Fruit fly (Drosophila melanogaster) whole organism, embryonic: ENCODE results near the gene Sps2.
A peak's percentile ranks its signal among the peaks of the same experiment; 100 is the strongest.

Experiments
- Aef1 ChIP-seq: fragments of 200-800 bp; sonication (Bioruptor generic); IDR thresholded peaks from 3 replicates; pipeline ENCODE4 v1.3.6; 2022; ENCODE audit warnings: missing biosample characterization, missing genetic modification characterization
- CG10959 ChIP-seq: fragments of 200-800 bp; sonication (Bioruptor generic); IDR thresholded peaks from 2 replicates; pipeline ENCODE4 v1.3.6; 2022; ENCODE audit warnings: missing biosample characterization, missing genetic modification characterization
- CG11504 ChIP-seq: fragments of 200-800 bp; sonication (Bioruptor generic); optimal IDR thresholded peaks from 3 replicates; lab custom pipeline; 2019; ENCODE audit warnings: missing biosample characterization, mild to moderate bottlenecking, missing genetic modification characterization, moderate library complexity
- CG12104 ChIP-seq: fragments of 200-800 bp; sonication (Bioruptor generic); optimal IDR thresholded peaks from 3 replicates; lab custom pipeline; 2016; ENCODE audit warnings: missing biosample characterization, missing genetic modification characterization
- CG14441 ChIP-seq: fragments of 200-800 bp; sonication (Bioruptor generic); IDR thresholded peaks from 2 replicates; pipeline ENCODE4 v1.3.6; 2022; ENCODE audit warnings: missing biosample characterization, missing genetic modification characterization
- CG1529 ChIP-seq: fragments of 200-800 bp; sonication (Bioruptor generic); optimal IDR thresholded peaks from 3 replicates; lab custom pipeline; 2018; ENCODE audit warnings: missing biosample characterization, missing genetic modification characterization
- CG17612 ChIP-seq: fragments of 200-800 bp; sonication (Bioruptor generic); IDR thresholded peaks from 2 replicates; pipeline ENCODE4 v1.3.6; 2022; ENCODE audit warnings: missing biosample characterization, missing genetic modification characterization
- CG2116 ChIP-seq: fragments of 200-800 bp; sonication (Bioruptor generic); optimal IDR thresholded peaks from 3 replicates; lab custom pipeline; 2018; ENCODE audit warnings: missing biosample characterization, mild to moderate bottlenecking, missing genetic modification characterization
- CG2678 ChIP-seq: fragments of 200-800 bp; sonication (Bioruptor generic); optimal IDR thresholded peaks from 3 replicates; lab custom pipeline; 2019; ENCODE audit warnings: missing biosample characterization, mild to moderate bottlenecking, missing genetic modification characterization, moderate library complexity
- CG32767 ChIP-seq: fragments of 200-800 bp; sonication (Bioruptor generic); IDR thresholded peaks from 2 replicates; pipeline ENCODE4 v1.3.6; 2022; ENCODE audit warnings: missing biosample characterization, missing genetic modification characterization
- CG3407 ChIP-seq: fragments of 200-800 bp; sonication (Bioruptor generic); optimal IDR thresholded peaks from 2 replicates; lab custom pipeline; 2018; ENCODE audit warnings: missing biosample characterization, mild to moderate bottlenecking, missing genetic modification characterization
- CG4282 ChIP-seq: fragments of 200-800 bp; sonication (Bioruptor generic); optimal IDR thresholded peaks from 2 replicates; lab custom pipeline; 2016; ENCODE audit warnings: missing biosample characterization, missing genetic modification characterization
- CG6254 ChIP-seq: fragments of 200-800 bp; sonication (Bioruptor generic); optimal IDR thresholded peaks from 3 replicates; lab custom pipeline; 2017; ENCODE audit warnings: mild to moderate bottlenecking, missing biosample characterization, missing genetic modification reagents, missing genetic modification characterization
- CG8089 ChIP-seq: fragments of 200-800 bp; sonication (Bioruptor generic); optimal IDR thresholded peaks from 3 replicates; lab custom pipeline; 2016; ENCODE audit warnings: missing biosample characterization, missing genetic modification characterization
- CTCF ChIP-seq: fragments of 200-800 bp; sonication (Bioruptor generic); optimal IDR thresholded peaks from 2 replicates; lab custom pipeline; 2017; ENCODE audit warnings: missing biosample characterization, mild to moderate bottlenecking, missing genetic modification characterization, moderate library complexity
- Dfd ChIP-seq, 2 experiments: fragments of >200 bp; optimal IDR thresholded peaks; 2 replicates each; lab custom pipeline; 2017; ENCODE audit warnings: missing biosample characterization in 2 of 2, missing genetic modification characterization in 2 of 2
- Dip3 ChIP-seq: fragments of 200-800 bp; sonication (Bioruptor generic); optimal IDR thresholded peaks from 3 replicates; lab custom pipeline; 2016; ENCODE audit warnings: missing biosample characterization, missing genetic modification characterization
- Hmr ChIP-seq: fragments of 200-800 bp; sonication (Bioruptor generic); optimal IDR thresholded peaks from 3 replicates; lab custom pipeline; 2017; ENCODE audit warnings: mild to moderate bottlenecking, missing biosample characterization, missing genetic modification reagents, missing genetic modification characterization
- Hsf ChIP-seq: fragments of 200-800 bp; sonication (Bioruptor generic); optimal IDR thresholded peaks from 3 replicates; lab custom pipeline; 2016; ENCODE audit warnings: missing biosample characterization, missing genetic modification characterization
- Jarid2 ChIP-seq: fragments of 200-800 bp; sonication (Bioruptor generic); optimal IDR thresholded peaks from 3 replicates; lab custom pipeline; 2017; ENCODE audit warnings: mild to moderate bottlenecking, missing biosample characterization, missing genetic modification reagents, missing genetic modification characterization
- MESR4 ChIP-seq: fragments of 200-800 bp; sonication (Bioruptor generic); optimal IDR thresholded peaks from 2 replicates; lab custom pipeline; 2018; ENCODE audit warnings: missing biosample characterization, mild to moderate bottlenecking, missing genetic modification characterization, moderate library complexity
- Mrtf ChIP-seq: fragments of 200-800 bp; sonication (Bioruptor generic); IDR thresholded peaks from 3 replicates; pipeline ENCODE4 v1.3.6; 2022; ENCODE audit warnings: missing biosample characterization, missing genetic modification characterization
- Pdp1 ChIP-seq, 2 experiments: fragments of 200-800 bp; sonication (Bioruptor generic); optimal IDR thresholded peaks; 3 replicates each; lab custom pipeline; 2016; ENCODE audit warnings: missing biosample characterization in 2 of 2, missing genetic modification characterization in 2 of 2, mild to moderate bottlenecking in 1 of 2, moderate library complexity in 1 of 2
- Scr ChIP-seq: fragments of 200-800 bp; sonication (Bioruptor generic); IDR thresholded peaks from 2 replicates; pipeline ENCODE4 v1.3.6; 2022; ENCODE audit warnings: missing biosample characterization, missing genetic modification characterization; ENCODE audit not compliant: partially characterized antibody
- Six4 ChIP-seq: fragments of 200-800 bp; sonication (Bioruptor generic); optimal IDR thresholded peaks from 2 replicates; lab custom pipeline; 2016; ENCODE audit warnings: missing biosample characterization, missing genetic modification characterization
- Sox102F ChIP-seq: fragments of 200-800 bp; sonication (Bioruptor generic); optimal IDR thresholded peaks from 2 replicates; lab custom pipeline; 2018; ENCODE audit warnings: missing biosample characterization, mild to moderate bottlenecking, missing genetic modification characterization, moderate library complexity
- Spps ChIP-seq: fragments of 200-800 bp; sonication (Bioruptor generic); optimal IDR thresholded peaks from 2 replicates; lab custom pipeline; 2018; ENCODE audit warnings: missing biosample characterization, mild to moderate bottlenecking, missing genetic modification characterization
- Tbp ChIP-seq: fragments of >200 bp; optimal IDR thresholded peaks from 2 replicates; lab custom pipeline; 2018; ENCODE audit warnings: missing biosample characterization, missing genetic modification characterization
- ara ChIP-seq: fragments of 200-800 bp; sonication (Bioruptor generic); IDR thresholded peaks from 2 replicates; pipeline ENCODE4 v1.3.6; 2022; ENCODE audit warnings: missing biosample characterization, missing genetic modification characterization
- bab2 ChIP-seq: fragments of 200-800 bp; sonication (Bioruptor generic); optimal IDR thresholded peaks from 2 replicates; lab custom pipeline; 2016; ENCODE audit warnings: missing biosample characterization, missing genetic modification characterization
- cad ChIP-seq: fragments of >200 bp; optimal IDR thresholded peaks from 2 replicates; lab custom pipeline; 2017; ENCODE audit warnings: missing biosample characterization, missing genetic modification characterization
- cato ChIP-seq: fragments of 200-800 bp; sonication (Bioruptor generic); optimal IDR thresholded peaks from 2 replicates; lab custom pipeline; 2016; ENCODE audit warnings: missing biosample characterization, missing genetic modification characterization, borderline replicate concordance
- cwo ChIP-seq: fragments of 200-800 bp; sonication (Bioruptor generic); optimal IDR thresholded peaks from 3 replicates; lab custom pipeline; 2017; ENCODE audit warnings: missing biosample characterization, missing genetic modification characterization, mild to moderate bottlenecking, moderate library complexity, missing genetic modification reagents
- da ChIP-seq: fragments of 200-800 bp; sonication (Bioruptor generic); optimal IDR thresholded peaks from 2 replicates; lab custom pipeline; 2016; ENCODE audit warnings: missing biosample characterization, missing genetic modification characterization
- eve ChIP-seq, 2 experiments: fragments of >200 bp; optimal IDR thresholded peaks; 2 replicates each; lab custom pipeline; 2017; ENCODE audit warnings: missing biosample characterization in 2 of 2, missing genetic modification characterization in 2 of 2
- fd96Cb ChIP-seq: fragments of 200-800 bp; sonication (Bioruptor generic); optimal IDR thresholded peaks from 2 replicates; lab custom pipeline; 2018; ENCODE audit warnings: missing biosample characterization, mild to moderate bottlenecking, missing genetic modification characterization, moderate library complexity
- fru ChIP-seq: fragments of >200 bp; optimal IDR thresholded peaks from 2 replicates; lab custom pipeline; 2017
- gcm2 ChIP-seq: fragments of 200-800 bp; sonication (Bioruptor generic); optimal IDR thresholded peaks from 2 replicates; lab custom pipeline; 2016; ENCODE audit warnings: missing biosample characterization, missing genetic modification characterization
- ind ChIP-seq: fragments of 200-800 bp; sonication (Bioruptor generic); optimal IDR thresholded peaks from 3 replicates; lab custom pipeline; 2016; ENCODE audit warnings: missing biosample characterization, missing genetic modification characterization
- jing ChIP-seq: fragments of 200-800 bp; sonication (Bioruptor generic); optimal IDR thresholded peaks from 2 replicates; lab custom pipeline; 2018; ENCODE audit warnings: missing biosample characterization, mild to moderate bottlenecking, missing genetic modification characterization
- nerfin-1 ChIP-seq: fragments of 200-800 bp; sonication (Bioruptor generic); optimal IDR thresholded peaks from 3 replicates; lab custom pipeline; 2019; ENCODE audit warnings: missing biosample characterization, mild to moderate bottlenecking, missing genetic modification characterization, moderate library complexity
- nerfin-2 ChIP-seq: fragments of 200-800 bp; sonication (Bioruptor generic); IDR thresholded peaks from 2 replicates; pipeline ENCODE4 v1.3.6; 2022; ENCODE audit warnings: missing biosample characterization, missing genetic modification characterization; ENCODE audit not compliant: partially characterized antibody
- org-1 ChIP-seq: fragments of 200-800 bp; sonication (Bioruptor generic); optimal IDR thresholded peaks from 2 replicates; lab custom pipeline; 2017; ENCODE audit warnings: missing biosample characterization, missing genetic modification characterization
- pfk ChIP-seq: fragments of 200-800 bp; sonication (Bioruptor generic); optimal IDR thresholded peaks from 2 replicates; lab custom pipeline; 2018; ENCODE audit warnings: missing biosample characterization, mild to moderate bottlenecking, missing genetic modification characterization, moderate library complexity
- pho ChIP-seq: fragments of 200-800 bp; sonication (Bioruptor generic); optimal IDR thresholded peaks from 2 replicates; lab custom pipeline; 2016; ENCODE audit warnings: missing biosample characterization, missing genetic modification characterization
- pros ChIP-seq: fragments of 200-800 bp; sonication (Bioruptor generic); optimal IDR thresholded peaks from 3 replicates; lab custom pipeline; 2019; ENCODE audit warnings: missing biosample characterization, mild to moderate bottlenecking, missing genetic modification characterization, moderate library complexity
- run ChIP-seq: fragments of 200-800 bp; sonication (Bioruptor generic); optimal IDR thresholded peaks from 3 replicates; lab custom pipeline; 2018; ENCODE audit warnings: missing biosample characterization, mild to moderate bottlenecking, missing genetic modification characterization
- seq ChIP-seq: fragments of 200-800 bp; sonication (Bioruptor generic); IDR thresholded peaks from 2 replicates; pipeline ENCODE4 v1.3.6; 2022; ENCODE audit warnings: missing biosample characterization, missing genetic modification characterization
- sr ChIP-seq: fragments of 200-800 bp; sonication (Bioruptor generic); IDR thresholded peaks from 3 replicates; pipeline ENCODE4 v1.3.6; 2022; ENCODE audit warnings: missing biosample characterization, missing genetic modification characterization
- ssp ChIP-seq: fragments of 200-800 bp; sonication (Bioruptor generic); IDR thresholded peaks from 2 replicates; pipeline ENCODE4 v1.3.6; 2022; ENCODE audit warnings: missing biosample characterization, missing genetic modification characterization
- stc ChIP-seq: fragments of 200-800 bp; sonication (Bioruptor generic); IDR thresholded peaks from 2 replicates; pipeline ENCODE4 v1.3.6; 2022; ENCODE audit warnings: missing biosample characterization, missing genetic modification characterization
- unpg ChIP-seq: fragments of 200-800 bp; sonication (Bioruptor generic); optimal IDR thresholded peaks from 3 replicates; lab custom pipeline; 2018; ENCODE audit warnings: missing biosample characterization, mild to moderate bottlenecking, missing genetic modification characterization, moderate library complexity
- usp ChIP-seq: fragments of >200 bp; optimal IDR thresholded peaks from 2 replicates; lab custom pipeline; 2017; ENCODE audit warnings: missing biosample characterization, missing genetic modification characterization

Gene Sps2

DNA sequence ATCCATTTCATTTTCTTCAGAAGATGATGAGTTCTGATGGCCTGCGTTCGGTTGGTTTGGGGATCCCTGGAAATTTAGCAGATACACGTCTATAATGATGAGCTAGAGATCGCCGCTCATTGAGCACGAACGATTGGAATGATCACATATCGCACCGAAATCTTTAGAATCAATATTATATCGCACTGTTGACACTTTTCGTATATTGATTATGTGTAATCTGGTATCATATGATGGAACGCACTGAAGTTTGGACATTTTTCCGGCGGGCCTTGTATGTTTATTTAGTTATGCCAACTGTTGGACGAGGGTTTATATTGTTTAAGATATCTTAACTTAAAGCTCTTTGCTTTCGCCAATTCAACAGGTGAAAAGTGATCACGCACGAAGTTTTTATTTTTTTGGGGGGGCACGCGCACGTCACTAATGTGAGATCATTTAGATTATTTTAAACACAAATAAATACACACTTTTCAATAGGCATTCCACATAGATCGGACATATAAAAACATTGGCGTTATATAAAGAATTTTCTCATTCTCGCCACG lies 21.3 kb upstream of the Sps2 start (continued):
- TF ChIP-seq ind (GFP tag; lab: Kevin White, UChicago) (no peak), Aef1 (no peak), Mrtf (GFP tag; lab: Robert Waterston, UW) (no peak), CG6254 (GFP tag; lab: Kevin White, UChicago) (peak; percentile 1), CG8089 (no peak), sr (no peak), pho (GFP tag; lab: Kevin White, UChicago) (no peak), eve (GFP tag; optimal IDR thresholded peaks at IDR 0.05; lab: Kevin White, UChicago) (no peak), nerfin-1 (tag; lab: Kevin White, UChicago) (peak; percentile 10), CG2678 (tag; lab: Kevin White, UChicago) (no peak), CTCF (GFP tag; lab: Kevin White, UChicago) (no peak), Spps (no peak), Hmr (GFP tag; lab: Kevin White, UChicago) (no peak), stc (GFP tag; lab: Robert Waterston, UW) (no peak), org-1 (GFP tag; lab: Kevin White, UChicago) (no peak), jing (GFP tag; lab: Kevin White, UChicago) (no peak), CG32767 (GFP tag; lab: Robert Waterston, UW) (no peak), unpg (no peak), CG4282 (GFP tag; lab: Kevin White, UChicago) (no peak), nerfin-2 (GFP tag; lab: Robert Waterston, UW) (peak; percentile 60), da (GFP tag; lab: Kevin White, UChicago) (no peak), bab2 (GFP tag; lab: Kevin White, UChicago) (no peak), Tbp (no peak), Six4 (GFP tag; lab: Kevin White, UChicago) (no peak), fd96Cb (tag; lab: Kevin White, UChicago) (no peak), CG12104 (GFP tag; lab: Kevin White, UChicago) (no peak), seq (GFP tag; lab: Robert Waterston, UW) (no peak), CG10959 (GFP tag; lab: Robert Waterston, UW) (no peak), Jarid2 (no peak), cad (GFP tag; lab: Kevin White, UChicago) (no peak), Dfd (GFP tag; optimal IDR thresholded peaks at IDR 0.05; lab: Kevin White, UChicago) (no peak), pfk (no peak), pros (no peak), run (tag; lab: Kevin White, UChicago) (no peak), ara (GFP tag; lab: Robert Waterston, UW) (no peak; the same call in 1 of the 2 replicates), fru (lab: Kevin White, UChicago) (no peak), CG11504 (no peak), gcm2 (GFP tag; lab: Kevin White, UChicago) (no peak), usp (GFP tag; lab: Kevin White, UChicago) (no peak), Scr (GFP tag; lab: Robert Waterston, UW) (peak; percentile 81), CG1529 (GFP tag; lab: Kevin White, UChicago) (no peak), Pdp1 (GFP tag; optimal IDR thresholded peaks at IDR 0.05; lab: Kevin White, UChicago) (peak in 1 of 2 experiments; percentile 69), CG14441 (GFP tag; lab: Robert Waterston, UW) (no peak), ssp (GFP tag; lab: Robert Waterston, UW) (no peak), CG17612 (GFP tag; lab: Robert Waterston, UW) (no peak), CG3407 (GFP tag; lab: Kevin White, UChicago) (no peak), MESR4 (GFP tag; lab: Kevin White, UChicago) (no peak), cwo (GFP tag; lab: Kevin White, UChicago) (no peak), cato (GFP tag; lab: Kevin White, UChicago) (no peak), Hsf (GFP tag; lab: Kevin White, UChicago) (no peak), CG2116 (GFP tag; lab: Kevin White, UChicago) (no peak), Sox102F (GFP tag; lab: Kevin White, UChicago) (no peak), Dip3 (no peak)
